Fruit fly (Drosophila melanogaster): ENCODE data around the gene CG3246.

The CG3246 gene

dm6 chr2L:3465918-3466727 is 4.4 kb upstream of the CG3246 start, which contains the start of the genes msl-2 and ND-PDSW (continued):
- TF ChIP-seq CG15514 (GFP tag; optimal IDR thresholded peaks at IDR 0.05) (peak; percentile 42), bcd (GFP tag; optimal IDR thresholded peaks at IDR 0.05) (no peak), CG17385 (GFP tag; optimal IDR thresholded peaks at IDR 0.05) (no peak), pzg (GFP tag; optimal IDR thresholded peaks at IDR 0.05) (peak; percentile 89), CG11696 (GFP tag; IDR thresholded peaks at IDR 0.05) (no peak), CG1602 (GFP tag; optimal IDR thresholded peaks at IDR 0.05) (no peak), CG17186 (GFP tag; optimal IDR thresholded peaks at IDR 0.05) (peak; percentile 6), HLHmδ (GFP tag; optimal IDR thresholded peaks at IDR 0.05) (peak; percentile 22), Pdp1 (GFP tag; optimal IDR thresholded peaks at IDR 0.05) (peak in 1 of 2 experiments; percentile 96), Drgx (GFP tag; IDR thresholded peaks at IDR 0.05) (0 out of 2 replicates have a peak, but pooled peaks have one; percentile 22), pnt (GFP tag; optimal IDR thresholded peaks at IDR 0.05) (no peak), ERR (GFP tag; optimal IDR thresholded peaks at IDR 0.05) (no peak), tx (GFP tag; optimal IDR thresholded peaks at IDR 0.05) (no peak), CG12104 (GFP tag; optimal IDR thresholded peaks at IDR 0.05) (no peak), Opbp (GFP tag; IDR thresholded peaks at IDR 0.05; ENCODE audit: partially characterized antibody) (peak; percentile 45; the same call in 2 of the 3 replicates), bbx (GFP tag; IDR thresholded peaks at IDR 0.05; ENCODE audit: partially characterized antibody) (peak; percentile 21; the same call in 1 of the 2 replicates), CG7745 (tag; optimal IDR thresholded peaks at IDR 0.05) (no peak), CG12659 (GFP tag; optimal IDR thresholded peaks at IDR 0.05) (peak; percentile 62), MESR4 (GFP tag; optimal IDR thresholded peaks at IDR 0.05) (peak; percentile 37), CG8290 (GFP tag; optimal IDR thresholded peaks at IDR 0.05) (no peak), CG8290 (tag; optimal IDR thresholded peaks at IDR 0.05) (no peak), E2f2 (GFP tag; IDR thresholded peaks at IDR 0.05) (0 out of 2 replicates have a peak, but pooled peaks have one; percentile 8), CTCF (GFP tag; optimal IDR thresholded peaks at IDR 0.05) (peak; percentile 14), hkb (optimal IDR thresholded peaks at IDR 0.05) (peak; percentile 64), hkb (GFP tag; IDR thresholded peaks at IDR 0.05) (no peak), Sry-δ (GFP tag; optimal IDR thresholded peaks at IDR 0.05) (peak; percentile 35), HmgD (GFP tag; optimal IDR thresholded peaks at IDR 0.05) (peak; percentile 36), CG11695 (GFP tag; IDR thresholded peaks at IDR 0.05) (no peak), CG13287 (GFP tag; IDR thresholded peaks at IDR 0.05; ENCODE audit: partially characterized antibody) (peak; percentile 31; the same call in 1 of the 2 replicates), gfzf (GFP tag; optimal IDR thresholded peaks at IDR 0.05) (peak; percentile 98), Nf-YB (GFP tag; optimal IDR thresholded peaks at IDR 0.05) (no peak), CG2116 (GFP tag; optimal IDR thresholded peaks at IDR 0.05) (peak; percentile 51), amos (GFP tag; IDR thresholded peaks at IDR 0.05; ENCODE audit: partially characterized antibody) (peak; percentile 7; the same call in 1 of the 2 replicates), CG15479 (GFP tag; optimal IDR thresholded peaks at IDR 0.05) (peak; percentile 5), Myb (GFP tag; optimal IDR thresholded peaks at IDR 0.05) (peak; percentile 33), crp (GFP tag; optimal IDR thresholded peaks at IDR 0.05) (peak; percentile 72 to 96), Dref (GFP tag; IDR thresholded peaks at IDR 0.05) (peak; percentile 33; the same call in 1 of the 2 replicates), hbn (GFP tag; IDR thresholded peaks at IDR 0.05; ENCODE audit: partially characterized antibody) (no peak), Lpt (GFP tag; optimal IDR thresholded peaks at IDR 0.05) (no peak), dan (GFP tag; IDR thresholded peaks at IDR 0.05) (no peak), trem (tag; optimal IDR thresholded peaks at IDR 0.05) (peak; percentile 23), Hey (tag; optimal IDR thresholded peaks at IDR 0.05) (no peak), NC2α (GFP tag; optimal IDR thresholded peaks at IDR 0.05) (no peak), sug (tag; optimal IDR thresholded peaks at IDR 0.05) (no peak), CG34422 (GFP tag; IDR thresholded peaks at IDR 0.05) (0 out of 3 replicates have a peak, but pooled peaks have one; percentile 29)
